Worm (Caenorhabditis elegans) whole organism, L4 larva: ENCODE data around the gene T16G12.4.
A peak's percentile ranks its signal among the peaks of the same experiment; 100 is the strongest.

Experiments
- T26A8.4 ChIP-seq: fragments of 200-800 bp; sonication (Bioruptor generic); IDR thresholded peaks from 2 replicates; pipeline ENCODE4 v1.3.6; 2022; ENCODE audit warnings: missing genetic modification characterization, missing compliant biosample characterization
- Y48G9A.11 ChIP-seq: fragments of 200-800 bp; sonication (Bioruptor generic); IDR thresholded peaks from 2 replicates; pipeline ENCODE4 v1.3.6; 2022; ENCODE audit warnings: missing genetic modification reagents, missing genetic modification characterization, missing compliant biosample characterization
- ZK337.2 ChIP-seq: fragments of 200-800 bp; sonication (Bioruptor generic); IDR thresholded peaks from 2 replicates; pipeline ENCODE4 v1.3.6; 2022; ENCODE audit warnings: missing genetic modification reagents, missing genetic modification characterization, missing compliant biosample characterization
- aha-1 ChIP-seq: fragments of 150-350 bp; peaks from one replicate; lab custom pipeline; 2014; ENCODE audit warnings: missing biosample characterization, missing genetic modification characterization
- aly-2 ChIP-seq: sonication (generic microtip); optimal IDR thresholded peaks from 2 replicates; lab custom pipeline; 2018; ENCODE audit warnings: missing biosample characterization, missing genetic modification characterization
- ceh-28 ChIP-seq: fragments of 150-350 bp; optimal IDR thresholded peaks from 2 replicates; lab custom pipeline; 2014; ENCODE audit warnings: missing biosample characterization, missing genetic modification reagents, missing genetic modification characterization
- ceh-62 ChIP-seq: sonication (generic microtip); optimal IDR thresholded peaks from 2 replicates; lab custom pipeline; 2017; ENCODE audit warnings: missing biosample characterization, missing genetic modification characterization
- daf-12 ChIP-seq: fragments of 150-350 bp; optimal IDR thresholded peaks from 2 replicates; lab custom pipeline; 2014; ENCODE audit warnings: missing biosample characterization, missing genetic modification reagents, missing genetic modification characterization
- daf-8 ChIP-seq: fragments of 200-800 bp; sonication (Bioruptor generic); IDR thresholded peaks from 2 replicates; pipeline ENCODE4 v1.3.6; 2022; ENCODE audit warnings: missing genetic modification characterization, missing compliant biosample characterization
- dpl-1 ChIP-seq: fragments of 150-350 bp; optimal IDR thresholded peaks from 2 replicates; lab custom pipeline; 2014; ENCODE audit warnings: missing biosample characterization, missing genetic modification reagents, missing genetic modification characterization
- duxl-1 ChIP-seq: sonication (generic microtip); optimal IDR thresholded peaks from 2 replicates; lab custom pipeline; 2016; ENCODE audit warnings: mild to moderate bottlenecking, missing genetic modification characterization, moderate library complexity, missing compliant biosample characterization; ENCODE audit not compliant: poor library complexity
- dve-1 ChIP-seq: sonication (generic microtip); optimal IDR thresholded peaks from 2 replicates; lab custom pipeline; 2017; ENCODE audit warnings: antibody characterized with exemption, mild to moderate bottlenecking, missing genetic modification characterization, missing compliant biosample characterization; ENCODE audit not compliant: insufficient read depth
- fos-1 ChIP-seq: fragments of 150-350 bp; optimal IDR thresholded peaks from 2 replicates; lab custom pipeline; 2014; ENCODE audit warnings: missing biosample characterization, missing genetic modification characterization
- lin-1 ChIP-seq: fragments of 200-800 bp; sonication (Bioruptor generic); IDR thresholded peaks from 2 replicates; pipeline ENCODE4 v1.3.6; 2022; ENCODE audit warnings: missing genetic modification reagents, missing genetic modification characterization, missing compliant biosample characterization
- lin-38 ChIP-seq: fragments of 200-800 bp; sonication (Bioruptor generic); IDR thresholded peaks from 2 replicates; pipeline ENCODE4 v1.3.6; 2022; ENCODE audit warnings: missing genetic modification reagents, missing genetic modification characterization, missing compliant biosample characterization
- nhr-237 ChIP-seq: sonication (generic microtip); optimal IDR thresholded peaks from 2 replicates; lab custom pipeline; 2017; ENCODE audit warnings: missing biosample characterization, missing genetic modification characterization
- nhr-48 ChIP-seq: sonication (generic microtip); optimal IDR thresholded peaks from 2 replicates; lab custom pipeline; 2016; ENCODE audit warnings: mild to moderate bottlenecking, missing genetic modification characterization, missing compliant biosample characterization
- nhr-6 ChIP-seq: fragments of 150-350 bp; optimal IDR thresholded peaks from 2 replicates; lab custom pipeline; 2014; ENCODE audit warnings: missing biosample characterization, missing genetic modification characterization
- nhr-77 ChIP-seq: fragments of 150-350 bp; optimal IDR thresholded peaks from 2 replicates; lab custom pipeline; 2014; ENCODE audit warnings: missing biosample characterization, missing genetic modification characterization
- php-3 ChIP-seq: fragments of 200-800 bp; sonication (Bioruptor generic); IDR thresholded peaks from 2 replicates; pipeline ENCODE4 v1.3.6; 2022; ENCODE audit warnings: missing genetic modification reagents, missing genetic modification characterization, missing compliant biosample characterization
- rbr-2 ChIP-seq: sonication (generic microtip); optimal IDR thresholded peaks from 2 replicates; lab custom pipeline; 2016; ENCODE audit warnings: missing genotype, missing genetic modification characterization, missing compliant biosample characterization
- sdz-12 ChIP-seq: fragments of 200-800 bp; sonication (Bioruptor generic); optimal IDR thresholded peaks from 2 replicates; lab custom pipeline; 2018; ENCODE audit warnings: mild to moderate bottlenecking, missing genetic modification characterization, missing compliant biosample characterization
- skn-1 ChIP-seq: fragments of 150-350 bp; optimal IDR thresholded peaks from 2 replicates; lab custom pipeline; 2014; ENCODE audit warnings: missing biosample characterization, missing genetic modification characterization
- snpc-1.2 ChIP-seq: fragments of 200-800 bp; sonication (Bioruptor generic); IDR thresholded peaks from 2 replicates; pipeline ENCODE4 v1.3.6; 2022; ENCODE audit warnings: missing genetic modification reagents, missing genetic modification characterization, missing compliant biosample characterization
- spr-3 ChIP-seq: fragments of 200-800 bp; sonication (Bioruptor generic); optimal IDR thresholded peaks from 2 replicates; lab custom pipeline; 2018; ENCODE audit warnings: mild to moderate bottlenecking, missing genetic modification characterization, missing compliant biosample characterization
- unc-39 ChIP-seq: sonication (generic microtip); optimal IDR thresholded peaks from 2 replicates; lab custom pipeline; 2017; ENCODE audit warnings: missing biosample characterization, missing genetic modification characterization
- vab-7 ChIP-seq: fragments of 200-800 bp; sonication (Bioruptor generic); IDR thresholded peaks from 2 replicates; pipeline ENCODE4 v1.3.6; 2022; ENCODE audit warnings: missing genetic modification reagents, missing genetic modification characterization, missing compliant biosample characterization
- zag-1 ChIP-seq: fragments of 150-350 bp; optimal IDR thresholded peaks from 2 replicates; lab custom pipeline; 2014; ENCODE audit warnings: missing biosample characterization, missing genetic modification characterization
- zip-11 ChIP-seq: fragments of 200-800 bp; sonication (Bioruptor generic); IDR thresholded peaks from 2 replicates; pipeline ENCODE4 v1.3.6; 2022; ENCODE audit warnings: missing genetic modification characterization, missing compliant biosample characterization
- ztf-11 ChIP-seq: fragments of 150-350 bp; optimal IDR thresholded peaks from 2 replicates; lab custom pipeline; 2014; ENCODE audit warnings: missing biosample characterization, missing genetic modification characterization

Gene T16G12.4

ce11 chrIII:10097981-10098380, 40.4 kb downstream of the T16G12.4 start, which contains the start of gene spop-1:
spop-1 (minus strand) TSS chrIII:10098081.
- TF ChIP-seq aha-1 (peak; percentile 52), T26A8.4 (GFP tag; lab: Robert Waterston, UW) (no peak), duxl-1 (tag; lab: Kevin White, UChicago) (no peak), nhr-6 (tag; lab: Kevin White, UChicago) (no peak)

- TF ChIP-seq sdz-12 (no peak), daf-8 (GFP tag; lab: Robert Waterston, UW) (no peak), dve-1 (tag; lab: Kevin White, UChicago) (no peak), nhr-77 (tag; lab: Kevin White, UChicago) (no peak), skn-1 (tag; lab: Kevin White, UChicago) (no peak), daf-12 (tag; lab: Kevin White, UChicago) (no peak), unc-39 (tag; lab: Kevin White, UChicago) (no peak), lin-1 (GFP tag; lab: Robert Waterston, UW) (no peak), zip-11 (no peak), aha-1 (no peak), ZK337.2 (GFP tag; lab: Robert Waterston, UW) (no peak), Y48G9A.11 (GFP tag; lab: Robert Waterston, UW) (no peak), spr-3 (GFP tag; lab: Kevin White, UChicago) (no peak), lin-38 (no peak), ztf-11 (tag; lab: Kevin White, UChicago) (no peak), snpc-1.2 (GFP tag; lab: Robert Waterston, UW) (no peak), ceh-62 (no peak), vab-7 (no peak), ceh-28 (no peak), nhr-237 (tag; lab: Kevin White, UChicago) (no peak)
- TF ChIP-seq, all 104 proteins: peak for 0
Measured at ce11 chrIII:10101352-10101751, 43.7 kb downstream of the T16G12.4 start, which contains the start of gene kel-10. kel-10 (minus strand) TSS chrIII:10101452.

- TF ChIP-seq aly-2 (tag; lab: Kevin White, UChicago), result no peak
- TF ChIP-seq nhr-237 (tag; lab: Kevin White, UChicago), result no peak
- TF ChIP-seq php-3 (GFP tag; lab: Robert Waterston, UW), result no peak
- TF ChIP-seq nhr-48 (tag; lab: Kevin White, UChicago), result no peak
- no peak for TF ChIP-seq dpl-1 (GFP tag; lab: Kevin White, UChicago)
- TF ChIP-seq fos-1, result no peak
- no peak for TF ChIP-seq rbr-2
- no peak for TF ChIP-seq zag-1 (tag; lab: Kevin White, UChicago)
- TF ChIP-seq daf-12 (tag; lab: Kevin White, UChicago), result no peak
- TF ChIP-seq spr-3 (GFP tag; lab: Kevin White, UChicago), result no peak
Measured at ce11 chrIII:10106390-10106789, 48.8 kb downstream of the T16G12.4 start, which contains the start of gene srt-55. srt-55 (minus strand) TSS chrIII:10106490.
